Worm (Caenorhabditis elegans) whole organism, early embryonic: ENCODE results near the gene F27E5.9.

Experiments used
- F13C5.2 ChIP-seq: sonication (generic microtip); optimal IDR thresholded peaks from 2 replicates; lab custom pipeline; 2017; ENCODE audit warnings: mild to moderate bottlenecking, missing genetic modification characterization, inconsistent platforms, missing compliant biosample characterization
- ama-1 ChIP-seq: fragments of 150-350 bp; optimal IDR thresholded peaks from 2 replicates; lab custom pipeline; 2014
- flt-1 ChIP-seq: fragments of 200-800 bp; sonication (Bioruptor generic); IDR thresholded peaks from 2 replicates; pipeline ENCODE4 v1.3.6; 2022; ENCODE audit warnings: missing genetic modification characterization, missing compliant biosample characterization
- hmbx-1 ChIP-seq: sonication (generic microtip); optimal IDR thresholded peaks from 2 replicates; lab custom pipeline; 2016; ENCODE audit warnings: mild to moderate bottlenecking, missing genetic modification characterization, missing compliant biosample characterization
- tbx-37 ChIP-seq: fragments of 200-800 bp; sonication (Bioruptor generic); conservative IDR thresholded peaks from 2 replicates; pipeline ENCODE4 v1.3.6; 2022; ENCODE audit warnings: missing genetic modification reagents, missing genetic modification characterization, missing compliant biosample characterization

DNA sequence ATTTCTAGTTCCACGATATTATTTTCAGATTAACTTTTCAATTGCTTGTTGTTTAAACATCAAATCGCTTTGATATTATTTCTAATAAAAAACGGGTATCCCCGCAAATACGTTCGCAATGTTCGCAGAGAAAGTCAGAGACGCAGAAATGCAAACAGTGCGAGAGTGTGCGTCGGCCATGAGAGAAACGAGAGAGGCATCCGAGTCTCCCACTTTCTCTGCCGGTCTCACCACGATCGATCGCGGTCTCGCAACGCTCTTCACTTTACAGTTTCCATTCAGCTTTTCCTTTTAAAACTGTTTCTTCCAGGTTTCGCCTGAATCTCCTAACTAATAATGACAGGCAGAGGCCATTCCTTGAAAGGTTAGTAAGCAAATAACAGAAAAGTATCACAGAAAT, 39.6 kb downstream of the F27E5.9 start, which contains the start of gene F33H1.4:
- TF ChIP-seq ama-1 (lab: Kevin White, UChicago), result peak; percentile 3
- TF ChIP-seq tbx-37 (GFP tag; lab: Robert Waterston, UW), result no peak
- TF ChIP-seq F13C5.2, result peak; percentile 45
- no peak for TF ChIP-seq hmbx-1 (tag; lab: Kevin White, UChicago)
- TF ChIP-seq flt-1 (GFP tag; lab: Robert Waterston, UW), result no peak
